Worm (Caenorhabditis elegans) whole organism, mixed stage, embryonic: ENCODE data around the gene Y17G7B.3.

Experiments
- M03D4.4 ChIP-seq: sonication (generic microtip); optimal IDR thresholded peaks from 2 replicates; lab custom pipeline; 2017; ENCODE audit warnings: mild to moderate bottlenecking, missing genetic modification characterization, missing compliant biosample characterization
- bed-3 ChIP-seq: fragments of 200-800 bp; sonication (Bioruptor generic); optimal IDR thresholded peaks from 3 replicates; lab custom pipeline; 2018; ENCODE audit warnings: mild to moderate bottlenecking, missing genetic modification characterization, moderate library complexity, missing compliant biosample characterization
- blmp-1 ChIP-seq: fragments of 150-350 bp; optimal IDR thresholded peaks from 2 replicates; lab custom pipeline; 2014; ENCODE audit warnings: missing biosample characterization, missing genetic modification characterization
- ceh-39 ChIP-seq: fragments of 150-350 bp; optimal IDR thresholded peaks from 2 replicates; lab custom pipeline; 2014; ENCODE audit warnings: missing biosample characterization, missing genetic modification characterization
- ceh-43 ChIP-seq: fragments of 200-800 bp; sonication (Bioruptor generic); optimal IDR thresholded peaks from 2 replicates; lab custom pipeline; 2018; ENCODE audit warnings: mild to moderate bottlenecking, missing genetic modification characterization, moderate library complexity, missing compliant biosample characterization
- ceh-83 ChIP-seq: fragments of 200-800 bp; sonication (Bioruptor generic); optimal IDR thresholded peaks from 2 replicates; lab custom pipeline; 2018; ENCODE audit warnings: mild to moderate bottlenecking, missing genetic modification characterization, missing compliant biosample characterization
- ces-1 ChIP-seq: fragments of 150-350 bp; optimal IDR thresholded peaks from 2 replicates; lab custom pipeline; 2014; ENCODE audit warnings: missing biosample characterization, missing genetic modification reagents, missing genetic modification characterization
- cnd-1 ChIP-seq: fragments of 200-800 bp; sonication (Bioruptor generic); optimal IDR thresholded peaks from 2 replicates; lab custom pipeline; 2018; ENCODE audit warnings: mild to moderate bottlenecking, missing genetic modification characterization, missing compliant biosample characterization
- drap-1 ChIP-seq: fragments of 200-800 bp; sonication (Bioruptor generic); optimal IDR thresholded peaks from 3 replicates; lab custom pipeline; 2018; ENCODE audit warnings: mild to moderate bottlenecking, missing genetic modification characterization, missing compliant biosample characterization
- elt-1 ChIP-seq: sonication (generic microtip); optimal IDR thresholded peaks from 2 replicates; lab custom pipeline; 2017; ENCODE audit warnings: missing genetic modification characterization, mild to moderate bottlenecking, missing compliant biosample characterization, antibody characterized with exemption, moderate library complexity, borderline replicate concordance; ENCODE audit not compliant: insufficient read depth
- elt-3 ChIP-seq: fragments of 150-350 bp; optimal IDR thresholded peaks from 2 replicates; lab custom pipeline; 2014; ENCODE audit warnings: missing biosample characterization, missing genetic modification characterization
- flh-1 ChIP-seq: fragments of 200-800 bp; sonication (Bioruptor generic); optimal IDR thresholded peaks from 2 replicates; lab custom pipeline; 2018; ENCODE audit warnings: mild to moderate bottlenecking, missing genetic modification characterization, moderate library complexity, missing compliant biosample characterization
- ham-2 ChIP-seq: fragments of 200-800 bp; sonication (Bioruptor generic); optimal IDR thresholded peaks from 2 replicates; lab custom pipeline; 2018; ENCODE audit warnings: mild to moderate bottlenecking, missing genetic modification characterization, missing compliant biosample characterization
- hlh-1 ChIP-seq: fragments of 150-350 bp; optimal IDR thresholded peaks from 2 replicates; lab custom pipeline; 2014; ENCODE audit warnings: missing biosample characterization, missing genetic modification reagents, missing genetic modification characterization
- lin-13 ChIP-seq: fragments of 150-350 bp; optimal IDR thresholded peaks from 2 replicates; lab custom pipeline; 2014; ENCODE audit warnings: missing biosample characterization, missing genetic modification characterization
- lin-32 ChIP-seq: fragments of 200-800 bp; sonication (Bioruptor generic); optimal IDR thresholded peaks from 2 replicates; lab custom pipeline; 2018; ENCODE audit warnings: mild to moderate bottlenecking, missing genetic modification characterization, missing compliant biosample characterization
- lsy-2 ChIP-seq: fragments of 150-350 bp; optimal IDR thresholded peaks from 2 replicates; lab custom pipeline; 2014; ENCODE audit warnings: missing biosample characterization, missing genetic modification characterization
- mab-5 ChIP-seq: fragments of 150-350 bp; optimal IDR thresholded peaks from 2 replicates; lab custom pipeline; 2014; ENCODE audit warnings: missing biosample characterization, missing genetic modification characterization
- mep-1 ChIP-seq: fragments of 150-350 bp; optimal IDR thresholded peaks from 2 replicates; lab custom pipeline; 2017; ENCODE audit warnings: missing biosample characterization, missing genetic modification reagents, missing genetic modification characterization, inconsistent platforms
- mls-2 ChIP-seq: sonication (generic microtip); optimal IDR thresholded peaks from 2 replicates; lab custom pipeline; 2016; ENCODE audit warnings: mild to moderate bottlenecking, missing genetic modification characterization, moderate library complexity, missing compliant biosample characterization
- nhr-12 ChIP-seq: fragments of 150-350 bp; optimal IDR thresholded peaks from 2 replicates; lab custom pipeline; 2014; ENCODE audit warnings: missing biosample characterization, missing genetic modification characterization
- nhr-2 ChIP-seq: fragments of 150-350 bp; optimal IDR thresholded peaks from 2 replicates; lab custom pipeline; 2014; ENCODE audit warnings: missing biosample characterization, missing genetic modification characterization
- nhr-237 ChIP-seq: fragments of 150-350 bp; optimal IDR thresholded peaks from 2 replicates; lab custom pipeline; 2014; ENCODE audit warnings: missing biosample characterization, missing genetic modification characterization
- nhr-28 ChIP-seq: fragments of 150-350 bp; optimal IDR thresholded peaks from 2 replicates; lab custom pipeline; 2014; ENCODE audit warnings: missing biosample characterization, missing genetic modification characterization
- nhr-76 ChIP-seq: sonication (generic microtip); optimal IDR thresholded peaks from 2 replicates; lab custom pipeline; 2017; ENCODE audit warnings: missing biosample characterization, missing genetic modification characterization
- pha-4 ChIP-seq: fragments of 150-350 bp; optimal IDR thresholded peaks from 2 replicates; lab custom pipeline; 2018; ENCODE audit warnings: missing biosample characterization, missing genetic modification reagents, missing genetic modification characterization
- sem-2 ChIP-seq: fragments of 200-800 bp; sonication (Bioruptor generic); optimal IDR thresholded peaks from 2 replicates; lab custom pipeline; 2018; ENCODE audit warnings: mild to moderate bottlenecking, missing genetic modification characterization, missing compliant biosample characterization
- snpc-4 ChIP-seq: fragments of 150-350 bp; optimal IDR thresholded peaks from 2 replicates; lab custom pipeline; 2014; ENCODE audit warnings: missing biosample characterization, missing genetic modification characterization
- sptf-1 ChIP-seq: sonication (generic microtip); optimal IDR thresholded peaks from 2 replicates; lab custom pipeline; 2017; ENCODE audit warnings: mild to moderate bottlenecking, missing genetic modification characterization, moderate library complexity, missing compliant biosample characterization
- tbx-8 ChIP-seq: fragments of 200-800 bp; sonication (Bioruptor generic); optimal IDR thresholded peaks from 2 replicates; lab custom pipeline; 2018; ENCODE audit warnings: mild to moderate bottlenecking, missing genetic modification characterization, moderate library complexity, missing compliant biosample characterization
- unc-120 ChIP-seq: sonication (generic microtip); optimal IDR thresholded peaks from 2 replicates; lab custom pipeline; 2017; ENCODE audit warnings: missing genetic modification characterization, missing compliant biosample characterization; ENCODE audit not compliant: poor library complexity, severe bottlenecking
- unc-39 ChIP-seq: fragments of 150-350 bp; optimal IDR thresholded peaks from 2 replicates; lab custom pipeline; 2014; ENCODE audit warnings: missing biosample characterization, missing genetic modification characterization
- unc-62 ChIP-seq: fragments of 150-350 bp; optimal IDR thresholded peaks from 2 replicates; lab custom pipeline; 2014; ENCODE audit warnings: missing biosample characterization, missing genetic modification reagents, missing genetic modification characterization
- zip-8 ChIP-seq: fragments of 150-350 bp; optimal IDR thresholded peaks from 2 replicates; lab custom pipeline; 2014; ENCODE audit warnings: missing biosample characterization, missing genetic modification characterization
- ztf-11 ChIP-seq: fragments of 150-350 bp; optimal IDR thresholded peaks from 2 replicates; lab custom pipeline; 2014; ENCODE audit warnings: missing biosample characterization, missing genetic modification characterization

Gene Y17G7B.3

ce11 chrII:11958793-11959574 is 29.8 kb upstream of the Y17G7B.3 start:
- TF ChIP-seq cnd-1 (tag; lab: Kevin White, UChicago) (peak; percentile 83), ceh-83 (GFP tag; lab: Kevin White, UChicago) (peak; percentile 87), snpc-4 (tag; lab: Kevin White, UChicago) (no peak), M03D4.4 (tag; lab: Kevin White, UChicago) (peak; percentile 77), nhr-76 (tag; lab: Kevin White, UChicago) (no peak), mls-2 (tag; lab: Kevin White, UChicago) (peak; percentile 64), lin-13 (tag; lab: Kevin White, UChicago) (peak; percentile 7), nhr-237 (no peak), unc-120 (peak; percentile 9), bed-3 (peak; percentile 58), tbx-8 (peak; percentile 39), flh-1 (GFP tag; lab: Kevin White, UChicago) (no peak), sem-2 (peak; percentile 55), sptf-1 (tag; lab: Kevin White, UChicago) (peak; percentile 84), ztf-11 (tag; lab: Kevin White, UChicago) (peak; percentile 35), ham-2 (peak; percentile 57), ceh-39 (no peak), lsy-2 (peak; percentile 16), drap-1 (GFP tag; lab: Kevin White, UChicago) (peak; percentile 82), nhr-2 (tag; lab: Kevin White, UChicago) (no peak), lin-32 (GFP tag; lab: Kevin White, UChicago) (peak; percentile 22)

- peak; percentile 84 for TF ChIP-seq pha-4
- peak; percentile 99 for TF ChIP-seq cnd-1 (tag; lab: Kevin White, UChicago)
- peak; percentile 100 for TF ChIP-seq tbx-8
- peak; percentile 60 for TF ChIP-seq elt-3 (tag; lab: Kevin White, UChicago)
- TF ChIP-seq lin-32 (GFP tag; lab: Kevin White, UChicago): peak; percentile 100
- TF ChIP-seq ces-1 (GFP tag; lab: Kevin White, UChicago): peak; percentile 66
- TF ChIP-seq sptf-1 (tag; lab: Kevin White, UChicago): peak; percentile 100
- peak; percentile 73 for TF ChIP-seq hlh-1
- peak; percentile 100 for TF ChIP-seq drap-1 (GFP tag; lab: Kevin White, UChicago)
- peak; percentile 100 for TF ChIP-seq ceh-83 (GFP tag; lab: Kevin White, UChicago)
- peak; percentile 100 for TF ChIP-seq mls-2 (tag; lab: Kevin White, UChicago)
- TF ChIP-seq lsy-2: peak; percentile 68
- TF ChIP-seq lin-13 (tag; lab: Kevin White, UChicago): peak; percentile 88
- peak; percentile 77 for TF ChIP-seq nhr-28 (tag; lab: Kevin White, UChicago)
- TF ChIP-seq nhr-76 (tag; lab: Kevin White, UChicago): peak; percentile 63
- TF ChIP-seq ham-2: peak; percentile 100
- peak; percentile 80 for TF ChIP-seq unc-62
- TF ChIP-seq snpc-4 (tag; lab: Kevin White, UChicago): no peak
- TF ChIP-seq blmp-1: peak; percentile 56
- TF ChIP-seq ceh-43 (GFP tag; lab: Kevin White, UChicago): peak; percentile 99
- peak; percentile 95 for TF ChIP-seq ztf-11 (tag; lab: Kevin White, UChicago)
- TF ChIP-seq mab-5 (tag; lab: Kevin White, UChicago): peak; percentile 39
- peak; percentile 99 for TF ChIP-seq sem-2
- TF ChIP-seq M03D4.4 (tag; lab: Kevin White, UChicago): peak; percentile 99
- peak; percentile 74 for TF ChIP-seq nhr-237
- TF ChIP-seq flh-1 (GFP tag; lab: Kevin White, UChicago): peak; percentile 99
- TF ChIP-seq zip-8: no peak
- peak; percentile 75 for TF ChIP-seq elt-1 (tag; lab: Kevin White, UChicago)
- TF ChIP-seq mep-1 (tag; lab: Kevin White, UChicago): peak; percentile 67
- TF ChIP-seq bed-3: peak; percentile 99
- TF ChIP-seq unc-120: peak; percentile 100
- TF ChIP-seq nhr-12 (tag; lab: Kevin White, UChicago): peak; percentile 57
- peak; percentile 82 for TF ChIP-seq unc-39 (tag; lab: Kevin White, UChicago)
- no peak for TF ChIP-seq ceh-39
- no peak for TF ChIP-seq nhr-2 (tag; lab: Kevin White, UChicago)
- TF ChIP-seq, all 35 proteins: peak for 31
Observed at ce11 chrII:11960596-11961217, 28.1 kb upstream of the Y17G7B.3 start.
